Fruit fly (Drosophila melanogaster) whole organism, pupa: ENCODE data around the gene CG3224.
A peak's percentile ranks its signal among the peaks of the same experiment; 100 is the strongest.

ENCODE experiments used
- CG10348 ChIP-seq: fragments of 200-800 bp; sonication (Bioruptor generic); IDR thresholded peaks from 2 replicates; pipeline ENCODE4 v1.3.6; 2022; ENCODE audit warnings: missing biosample characterization, missing genetic modification characterization
- CG12605 ChIP-seq: fragments of 200-800 bp; sonication (Bioruptor generic); IDR thresholded peaks from 2 replicates; pipeline ENCODE4 v1.3.6; 2022; ENCODE audit warnings: missing biosample characterization, missing genetic modification characterization
- CG13204 ChIP-seq: fragments of 200-800 bp; sonication (Bioruptor generic); optimal IDR thresholded peaks from 2 replicates; lab custom pipeline; 2018; ENCODE audit warnings: missing biosample characterization, mild to moderate bottlenecking, missing genetic modification characterization, moderate library complexity
- CG14655 ChIP-seq: fragments of 200-800 bp; sonication (Bioruptor generic); optimal IDR thresholded peaks from 3 replicates; lab custom pipeline; 2017; ENCODE audit warnings: mild to moderate bottlenecking, missing biosample characterization, missing genetic modification reagents, missing genetic modification characterization
- CG15710 ChIP-seq: fragments of 200-800 bp; sonication (Bioruptor generic); optimal IDR thresholded peaks from 2 replicates; lab custom pipeline; 2018; ENCODE audit warnings: missing biosample characterization, mild to moderate bottlenecking, missing genetic modification characterization, moderate library complexity
- CG17806 ChIP-seq: fragments of 200-800 bp; sonication (Bioruptor generic); optimal IDR thresholded peaks from 2 replicates; lab custom pipeline; 2018; ENCODE audit warnings: missing biosample characterization, mild to moderate bottlenecking, missing genetic modification characterization, moderate library complexity
- CG32121 ChIP-seq: fragments of 200-800 bp; sonication (Bioruptor generic); IDR thresholded peaks from 2 replicates; pipeline ENCODE4 v1.3.6; 2022; ENCODE audit warnings: missing biosample characterization, missing genetic modification characterization
- CG34367 ChIP-seq: fragments of 200-800 bp; sonication (Bioruptor generic); optimal IDR thresholded peaks from 2 replicates; lab custom pipeline; 2018; ENCODE audit warnings: missing biosample characterization, mild to moderate bottlenecking, missing genetic modification characterization
- CG4496 ChIP-seq: fragments of 200-800 bp; sonication (Bioruptor generic); IDR thresholded peaks from 3 replicates; pipeline ENCODE4 v1.3.6; 2022; ENCODE audit warnings: missing biosample characterization, missing genetic modification characterization
- CG8159 ChIP-seq: fragments of 200-800 bp; sonication (Bioruptor generic); optimal IDR thresholded peaks from 3 replicates; lab custom pipeline; 2018; ENCODE audit warnings: missing biosample characterization, mild to moderate bottlenecking, missing genetic modification characterization, moderate library complexity
- CG8301 ChIP-seq: fragments of 200-800 bp; sonication (Bioruptor generic); optimal IDR thresholded peaks from 2 replicates; lab custom pipeline; 2018; ENCODE audit warnings: missing biosample characterization, mild to moderate bottlenecking, missing genetic modification characterization
- CG9948 ChIP-seq: fragments of 200-800 bp; sonication (Bioruptor generic); optimal IDR thresholded peaks from 2 replicates; lab custom pipeline; 2018; ENCODE audit warnings: missing biosample characterization, mild to moderate bottlenecking, missing genetic modification characterization, moderate library complexity
- D1 ChIP-seq: fragments of 200-800 bp; sonication (Bioruptor generic); optimal IDR thresholded peaks from 2 replicates; lab custom pipeline; 2018; ENCODE audit warnings: missing biosample characterization, mild to moderate bottlenecking, missing genetic modification characterization, moderate library complexity
- EcR ChIP-seq: fragments of 200-800 bp; sonication (Bioruptor generic); optimal IDR thresholded peaks from 3 replicates; lab custom pipeline; 2019; ENCODE audit warnings: missing biosample characterization, missing genetic modification characterization, mild to moderate bottlenecking, moderate library complexity, missing genetic modification reagents
- Ets98B ChIP-seq: fragments of 200-800 bp; sonication (Bioruptor generic); IDR thresholded peaks from 2 replicates; pipeline ENCODE4 v1.3.6; 2022; ENCODE audit warnings: missing biosample characterization, missing genetic modification characterization
- Pif1A ChIP-seq: fragments of 200-800 bp; sonication (Bioruptor generic); optimal IDR thresholded peaks from 3 replicates; lab custom pipeline; 2016; ENCODE audit warnings: missing biosample characterization, missing genetic modification characterization
- Pif1B ChIP-seq: fragments of 200-800 bp; sonication (Bioruptor generic); optimal IDR thresholded peaks from 3 replicates; lab custom pipeline; 2016; ENCODE audit warnings: missing biosample characterization, missing genetic modification characterization
- Snoo ChIP-seq: fragments of 200-800 bp; sonication (Bioruptor generic); optimal IDR thresholded peaks from 3 replicates; lab custom pipeline; 2017; ENCODE audit warnings: missing biosample characterization, mild to moderate bottlenecking, missing genetic modification characterization, inconsistent platforms
- fd96Ca ChIP-seq: fragments of 200-800 bp; sonication (Bioruptor generic); IDR thresholded peaks from 3 replicates; pipeline ENCODE4 v1.3.6; 2022; ENCODE audit warnings: missing biosample characterization, missing genetic modification characterization
- gl ChIP-seq: fragments of 200-800 bp; sonication (Bioruptor generic); optimal IDR thresholded peaks from 2 replicates; lab custom pipeline; 2018; ENCODE audit warnings: missing biosample characterization, mild to moderate bottlenecking, missing genetic modification characterization
- rn ChIP-seq: fragments of 200-800 bp; sonication (Bioruptor generic); IDR thresholded peaks from 2 replicates; pipeline ENCODE4 v1.3.6; 2022; ENCODE audit warnings: missing biosample characterization, missing genetic modification characterization

The CG3224 gene

dm6 chrX:6673637-6674487, 12.6 kb upstream of the CG3224 start, which contains the start of the genes CG3198 and Mcm6:
TSS of gene CG3198 (minus strand) at chrX:6673973.
TSS of gene Mcm6 (plus strand) at chrX:6674387.
- TF ChIP-seq gl (tag; lab: Kevin White, UChicago) (no peak), CG9948 (no peak), CG4496 (GFP tag; lab: Robert Waterston, UW) (0 out of 3 replicates have a peak, but pooled peaks have one; percentile 16)

- TF ChIP-seq CG13204 (GFP tag; lab: Kevin White, UChicago) (no peak), CG10348 (GFP tag; lab: Robert Waterston, UW) (no peak), CG9948 (no peak), rn (GFP tag; lab: Robert Waterston, UW) (no peak), Pif1B (GFP tag; lab: Kevin White, UChicago) (no peak), CG17806 (tag; lab: Kevin White, UChicago) (no peak), fd96Ca (GFP tag; lab: Robert Waterston, UW) (no peak), CG8301 (tag; lab: Kevin White, UChicago) (no peak), CG34367 (tag; lab: Kevin White, UChicago) (no peak), Ets98B (GFP tag; lab: Robert Waterston, UW) (no peak), CG14655 (GFP tag; lab: Kevin White, UChicago) (no peak), CG15710 (no peak), Snoo (tag; lab: Kevin White, UChicago) (no peak), Pif1A (GFP tag; lab: Kevin White, UChicago) (no peak), D1 (tag; lab: Kevin White, UChicago) (no peak), CG12605 (GFP tag; lab: Robert Waterston, UW) (no peak), gl (tag; lab: Kevin White, UChicago) (no peak), CG4496 (GFP tag; lab: Robert Waterston, UW) (no peak), EcR (GFP tag; lab: Kevin White, UChicago) (no peak), CG32121 (GFP tag; lab: Robert Waterston, UW) (no peak)
- TF ChIP-seq, all 21 proteins: peak for 0
These were observed 2.7 kb upstream of the CG3224 start for dm6 chrX:6663976-6664375.

- TF ChIP-seq fd96Ca (GFP tag; lab: Robert Waterston, UW) (peak; percentile 88), CG17806 (tag; lab: Kevin White, UChicago) (no peak), D1 (tag; lab: Kevin White, UChicago) (no peak), CG13204 (GFP tag; lab: Kevin White, UChicago) (no peak), Pif1B (GFP tag; lab: Kevin White, UChicago) (peak; percentile 2), CG34367 (tag; lab: Kevin White, UChicago) (no peak), gl (tag; lab: Kevin White, UChicago) (no peak), rn (GFP tag; lab: Robert Waterston, UW) (no peak), CG14655 (GFP tag; lab: Kevin White, UChicago) (peak; percentile 79), CG12605 (GFP tag; lab: Robert Waterston, UW) (no peak; the same call in none of the 2 replicates), Ets98B (GFP tag; lab: Robert Waterston, UW) (peak; percentile 69), CG4496 (GFP tag; lab: Robert Waterston, UW) (peak; percentile 67), Snoo (tag; lab: Kevin White, UChicago) (no peak), CG9948 (peak; percentile 23), CG10348 (GFP tag; lab: Robert Waterston, UW) (no peak), Pif1A (GFP tag; lab: Kevin White, UChicago) (no peak), CG15710 (no peak), CG8301 (tag; lab: Kevin White, UChicago) (peak; percentile 39), CG8159 (tag; lab: Kevin White, UChicago) (no peak), EcR (GFP tag; lab: Kevin White, UChicago) (no peak), CG32121 (GFP tag; lab: Robert Waterston, UW) (peak; percentile 64)
These were observed 1.8 kb upstream of the CG3224 start for dm6 chrX:6662876-6663551.

- no peak for TF ChIP-seq Ets98B (GFP tag; lab: Robert Waterston, UW)
- TF ChIP-seq EcR (GFP tag; lab: Kevin White, UChicago), result peak; percentile 83
These were observed 1.1 kb upstream of the CG3224 start for dm6 chrX:6662378-6662777.

- no peak for TF ChIP-seq Pif1A (GFP tag; lab: Kevin White, UChicago)
- TF ChIP-seq CG9948, result no peak
- TF ChIP-seq CG10348 (GFP tag; lab: Robert Waterston, UW), result no peak
- no peak for TF ChIP-seq CG15710
- TF ChIP-seq CG12605 (GFP tag; lab: Robert Waterston, UW), result no peak
- TF ChIP-seq CG34367 (tag; lab: Kevin White, UChicago), result no peak
- no peak for TF ChIP-seq D1 (tag; lab: Kevin White, UChicago)
- no peak for TF ChIP-seq Ets98B (GFP tag; lab: Robert Waterston, UW)
- TF ChIP-seq EcR (GFP tag; lab: Kevin White, UChicago), result no peak
- TF ChIP-seq fd96Ca (GFP tag; lab: Robert Waterston, UW), result peak; percentile 57; the same call in 2 of the 3 replicates
- no peak for TF ChIP-seq CG17806 (tag; lab: Kevin White, UChicago)
- peak; percentile 2 for TF ChIP-seq CG14655 (GFP tag; lab: Kevin White, UChicago)
- TF ChIP-seq CG8301 (tag; lab: Kevin White, UChicago), result no peak
- TF ChIP-seq rn (GFP tag; lab: Robert Waterston, UW), result no peak
- no peak for TF ChIP-seq Snoo (tag; lab: Kevin White, UChicago)
- peak; percentile 24 for TF ChIP-seq CG8159 (tag; lab: Kevin White, UChicago)
- 0 out of 2 replicates have a peak, but pooled peaks have one; percentile 23 for TF ChIP-seq CG32121 (GFP tag; lab: Robert Waterston, UW)
- TF ChIP-seq gl (tag; lab: Kevin White, UChicago), result no peak
- 0 out of 3 replicates have a peak, but pooled peaks have one; percentile 17 for TF ChIP-seq CG4496 (GFP tag; lab: Robert Waterston, UW)
- no peak for TF ChIP-seq CG13204 (GFP tag; lab: Kevin White, UChicago)
- TF ChIP-seq Pif1B (GFP tag; lab: Kevin White, UChicago), result no peak
These were observed 618 bp upstream of the CG3224 start for dm6 chrX:6661880-6662279.
